Worm (Caenorhabditis elegans): ENCODE results near the gene ZK896.4.

DNA sequence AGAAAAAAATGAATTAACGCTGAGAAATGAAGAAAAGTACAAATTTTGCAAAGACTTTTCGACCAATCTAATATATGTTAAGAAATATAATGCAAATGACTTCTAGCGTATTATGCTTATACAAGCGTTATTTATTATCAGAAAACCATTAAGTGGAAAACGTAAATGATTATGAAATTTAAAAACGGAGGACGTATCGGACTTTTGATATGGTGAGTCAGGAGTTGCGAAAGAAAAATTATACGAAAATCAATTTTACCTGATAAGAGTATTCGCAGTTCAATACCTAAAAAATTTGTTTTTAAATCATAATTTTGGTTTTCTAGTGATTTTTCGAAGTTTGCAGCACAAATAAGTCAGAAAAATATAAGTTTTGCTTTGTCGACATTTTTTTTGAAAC lies 6.5 kb downstream of the ZK896.4 start:
- no peak for TF ChIP-seq mdl-1 (tag; optimal IDR thresholded peaks at IDR 0.05)
- TF ChIP-seq unc-39 (tag; optimal IDR thresholded peaks at IDR 0.05): no peak

All from whole organism, L3 larva.